Fruit fly (Drosophila melanogaster): ENCODE data around the gene tos.

The tos gene

DNA sequence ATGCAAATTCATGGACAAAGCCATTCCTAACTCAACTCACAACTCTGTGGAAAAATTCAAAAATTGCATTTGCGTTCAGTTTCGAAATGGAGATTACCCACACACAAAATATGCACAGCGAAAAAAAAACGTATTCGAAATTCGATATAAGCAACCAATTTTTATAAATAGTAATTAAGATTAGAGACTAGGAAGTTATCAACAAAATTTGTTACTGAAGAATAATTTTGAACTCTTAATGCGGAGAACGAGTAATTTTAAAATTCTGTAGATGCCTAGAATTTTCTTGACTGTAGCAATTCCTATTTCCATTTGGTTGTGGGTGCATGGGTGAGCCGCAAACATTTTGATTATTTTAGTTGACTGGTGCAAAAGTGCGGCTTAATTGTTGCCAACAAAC lies 18.5 kb downstream of the tos start:
- TF ChIP-seq Mio (GFP tag; optimal IDR thresholded peaks at IDR 0.05) (no peak), jim (GFP tag; optimal IDR thresholded peaks at IDR 0.05) (no peak), ey (GFP tag; optimal IDR thresholded peaks at IDR 0.05) (peak; percentile 5), Abd-B (GFP tag; optimal IDR thresholded peaks at IDR 0.05) (no peak), fru (GFP tag; optimal IDR thresholded peaks at IDR 0.05) (peak; percentile 6), Hr78 (GFP tag; optimal IDR thresholded peaks at IDR 0.05) (no peak), h (GFP tag; optimal IDR thresholded peaks at IDR 0.05) (peak; percentile 19), CG32264 (GFP tag; optimal IDR thresholded peaks at IDR 0.05) (no peak), dsf (GFP tag; optimal IDR thresholded peaks at IDR 0.05; ENCODE audit: borderline replicate concordance) (no peak), OdsH (GFP tag; optimal IDR thresholded peaks at IDR 0.05) (peak; percentile 32), sage (GFP tag; optimal IDR thresholded peaks at IDR 0.05) (no peak), rgr (GFP tag; optimal IDR thresholded peaks at IDR 0.05) (peak; percentile 2), foxo (GFP tag; optimal IDR thresholded peaks at IDR 0.05) (peak in 1 of 2 experiments; percentile 28)

DNA sequence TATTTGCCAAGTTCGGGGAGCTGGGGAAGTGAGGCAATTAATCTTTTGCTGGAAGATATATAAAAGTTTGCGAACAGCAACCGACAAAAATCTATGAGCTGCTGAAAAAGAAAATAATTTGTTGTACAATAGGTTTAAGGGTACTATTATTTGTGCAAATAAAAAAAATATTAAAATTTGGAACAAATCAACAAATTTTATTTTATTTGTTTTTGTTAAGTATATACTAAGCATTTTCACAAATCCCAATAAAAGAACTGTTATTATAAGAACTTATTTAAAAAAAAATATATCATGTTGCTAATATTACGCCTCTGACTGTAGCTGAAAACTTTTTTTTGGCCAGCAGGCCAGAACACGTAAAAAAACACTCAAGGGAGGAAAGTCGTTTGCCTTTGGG lies 23.8 kb downstream of the tos start:
- peak in 1 of 2 experiments; percentile 18 for TF ChIP-seq foxo (GFP tag; optimal IDR thresholded peaks at IDR 0.05)
- TF ChIP-seq Mio (GFP tag; optimal IDR thresholded peaks at IDR 0.05): no peak
- no peak for TF ChIP-seq pan (optimal IDR thresholded peaks at IDR 0.05)
- no peak for TF ChIP-seq sv (GFP tag; optimal IDR thresholded peaks at IDR 0.05)
- TF ChIP-seq h (GFP tag; optimal IDR thresholded peaks at IDR 0.05): no peak
- TF ChIP-seq HLH106 (tag; optimal IDR thresholded peaks at IDR 0.05): peak; percentile 8
- no peak for TF ChIP-seq dmrt93B (GFP tag; optimal IDR thresholded peaks at IDR 0.05)
- no peak for TF ChIP-seq Sp1 (GFP tag; optimal IDR thresholded peaks at IDR 0.05)
- no peak for TF ChIP-seq usp (GFP tag; optimal IDR thresholded peaks at IDR 0.05)
- no peak for TF ChIP-seq jim (GFP tag; optimal IDR thresholded peaks at IDR 0.05)
- TF ChIP-seq Myc (optimal IDR thresholded peaks at IDR 0.05): no peak
- TF ChIP-seq sage (GFP tag; optimal IDR thresholded peaks at IDR 0.05): no peak
- no peak for TF ChIP-seq Rel (GFP tag; optimal IDR thresholded peaks at IDR 0.05)
- no peak for TF ChIP-seq Rel (tag; optimal IDR thresholded peaks at IDR 0.05)
- TF ChIP-seq Dif (GFP tag; optimal IDR thresholded peaks at IDR 0.05; ENCODE audit: partially characterized antibody): no peak
- no peak for TF ChIP-seq OdsH (GFP tag; optimal IDR thresholded peaks at IDR 0.05)
- no peak for TF ChIP-seq ey (GFP tag; optimal IDR thresholded peaks at IDR 0.05)
- TF ChIP-seq rgr (GFP tag; optimal IDR thresholded peaks at IDR 0.05): no peak

DNA sequence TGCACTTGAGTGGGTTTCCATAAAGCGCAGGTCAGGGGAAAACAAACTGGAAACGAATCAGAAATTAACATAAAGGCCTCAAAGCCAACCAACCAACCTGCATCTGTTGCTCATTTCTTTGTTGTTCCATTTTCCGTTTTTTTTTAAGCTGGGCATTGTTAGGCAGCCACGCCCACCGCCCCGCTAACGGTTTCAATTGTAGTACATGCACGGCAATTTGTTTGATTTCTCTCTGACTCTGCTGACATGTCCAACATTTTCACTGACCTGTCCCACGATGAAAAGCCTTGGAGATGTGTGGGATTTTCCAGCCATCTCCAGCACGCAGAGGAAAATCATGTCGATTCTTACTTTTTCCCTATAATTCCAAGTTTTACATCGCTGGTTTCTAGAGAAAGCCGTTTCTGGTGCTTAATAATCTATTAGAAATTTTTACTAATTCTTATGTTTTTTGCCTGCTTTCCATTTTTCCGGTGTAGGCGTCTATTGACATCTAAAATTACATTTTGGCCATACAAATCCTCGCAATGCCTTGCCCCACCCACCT lies 25.1 kb downstream of the tos start:
- TF ChIP-seq Jra (GFP tag; optimal IDR thresholded peaks at IDR 0.05): no peak
- TF ChIP-seq Rel (GFP tag; optimal IDR thresholded peaks at IDR 0.05): no peak
- TF ChIP-seq Rel (tag; optimal IDR thresholded peaks at IDR 0.05): no peak
- no peak for TF ChIP-seq h (GFP tag; optimal IDR thresholded peaks at IDR 0.05)
- TF ChIP-seq sage (GFP tag; optimal IDR thresholded peaks at IDR 0.05): no peak
- TF ChIP-seq Hr83 (GFP tag; optimal IDR thresholded peaks at IDR 0.05; ENCODE audit: poor library complexity, severe bottlenecking): no peak
- no peak for TF ChIP-seq foxo (GFP tag; optimal IDR thresholded peaks at IDR 0.05)

dm6 chr2L:18653328-18653675 lies 28.6 kb downstream of the tos start:
- TF ChIP-seq Hr78 (GFP tag; optimal IDR thresholded peaks at IDR 0.05): no peak
- peak; percentile 86 for TF ChIP-seq psq (GFP tag; optimal IDR thresholded peaks at IDR 0.05)
- TF ChIP-seq Mio (GFP tag; optimal IDR thresholded peaks at IDR 0.05): peak; percentile 26
- TF ChIP-seq Hr83 (GFP tag; optimal IDR thresholded peaks at IDR 0.05; ENCODE audit: poor library complexity, severe bottlenecking): peak; percentile 44
- TF ChIP-seq Hnf4 (GFP tag; optimal IDR thresholded peaks at IDR 0.05): peak; percentile 86
- TF ChIP-seq Vsx2 (GFP tag; optimal IDR thresholded peaks at IDR 0.05; ENCODE audit: partially characterized antibody): no peak
- TF ChIP-seq dsf (GFP tag; optimal IDR thresholded peaks at IDR 0.05; ENCODE audit: borderline replicate concordance): peak; percentile 38
- TF ChIP-seq Dfd (GFP tag; optimal IDR thresholded peaks at IDR 0.05): no peak
- peak; percentile 94 for TF ChIP-seq brk (GFP tag; optimal IDR thresholded peaks at IDR 0.05)
- TF ChIP-seq CG9705 (GFP tag; optimal IDR thresholded peaks at IDR 0.05): peak; percentile 17
- peak; percentile 97 for TF ChIP-seq h (GFP tag; optimal IDR thresholded peaks at IDR 0.05)
- peak; percentile 41 for TF ChIP-seq sv (GFP tag; optimal IDR thresholded peaks at IDR 0.05)
- TF ChIP-seq Jra (GFP tag; optimal IDR thresholded peaks at IDR 0.05): peak; percentile 69
- TF ChIP-seq Myc (optimal IDR thresholded peaks at IDR 0.05): no peak
- TF ChIP-seq tai (GFP tag; optimal IDR thresholded peaks at IDR 0.05): peak; percentile 71
- peak; percentile 95 for TF ChIP-seq rgr (GFP tag; optimal IDR thresholded peaks at IDR 0.05)
- no peak for TF ChIP-seq lola (GFP tag; optimal IDR thresholded peaks at IDR 0.05)
- TF ChIP-seq CG32264 (GFP tag; optimal IDR thresholded peaks at IDR 0.05): peak; percentile 88
- peak; percentile 94 for TF ChIP-seq sage (GFP tag; optimal IDR thresholded peaks at IDR 0.05)
- TF ChIP-seq HLH106 (tag; optimal IDR thresholded peaks at IDR 0.05): peak; percentile 90
- TF ChIP-seq CrebA (GFP tag; optimal IDR thresholded peaks at IDR 0.05; ENCODE audit: borderline replicate concordance): no peak
- peak; percentile 89 for TF ChIP-seq br (GFP tag; optimal IDR thresholded peaks at IDR 0.05)
- peak; percentile 95 for TF ChIP-seq woc (GFP tag; optimal IDR thresholded peaks at IDR 0.05)
- TF ChIP-seq ey (GFP tag; optimal IDR thresholded peaks at IDR 0.05): peak; percentile 92
- TF ChIP-seq GATAd (GFP tag; optimal IDR thresholded peaks at IDR 0.05): no peak
- TF ChIP-seq Sp1 (GFP tag; optimal IDR thresholded peaks at IDR 0.05): peak; percentile 80
- no peak for TF ChIP-seq N (GFP tag; optimal IDR thresholded peaks at IDR 0.05)
- TF ChIP-seq dmrt93B (GFP tag; optimal IDR thresholded peaks at IDR 0.05): peak; percentile 80
- TF ChIP-seq Dif (GFP tag; optimal IDR thresholded peaks at IDR 0.05; ENCODE audit: partially characterized antibody): no peak
- no peak for TF ChIP-seq usp (GFP tag; optimal IDR thresholded peaks at IDR 0.05)
- TF ChIP-seq foxo (GFP tag; optimal IDR thresholded peaks at IDR 0.05): peak; percentile 55 to 87
- TF ChIP-seq pan (optimal IDR thresholded peaks at IDR 0.05): peak; percentile 58
- peak; percentile 81 for TF ChIP-seq Rel (GFP tag; optimal IDR thresholded peaks at IDR 0.05)
- TF ChIP-seq Rel (tag; optimal IDR thresholded peaks at IDR 0.05): no peak
- TF ChIP-seq fru (GFP tag; optimal IDR thresholded peaks at IDR 0.05): peak; percentile 93
- no peak for TF ChIP-seq jim (GFP tag; optimal IDR thresholded peaks at IDR 0.05)
- TF ChIP-seq dl (GFP tag; optimal IDR thresholded peaks at IDR 0.05; ENCODE audit: insufficient read depth in 1 of 2, partially characterized antibody in 2 of 2): no peak
- TF ChIP-seq Abd-B (GFP tag; optimal IDR thresholded peaks at IDR 0.05): no peak

Data from whole organism, wandering third instar larva.